Worm (Caenorhabditis elegans) whole organism, L4 larva: ENCODE measurements around the gene cri-2.

Experiments
- F10B5.3 ChIP-seq: sonication (generic microtip); optimal IDR thresholded peaks from 2 replicates; lab custom pipeline; 2016; ENCODE audit warnings: mild to moderate bottlenecking, missing genetic modification characterization, missing compliant biosample characterization
- F44E2.7 ChIP-seq: fragments of 200-800 bp; sonication (Bioruptor generic); IDR thresholded peaks from 2 replicates; pipeline ENCODE4 v2.1.2; 2022; ENCODE audit warnings: missing genetic modification characterization, missing compliant biosample characterization
- F49E8.2 ChIP-seq: sonication (generic microtip); optimal IDR thresholded peaks from 2 replicates; lab custom pipeline; 2016; ENCODE audit warnings: missing compliant biosample characterization, mild to moderate bottlenecking, missing genetic modification characterization, borderline replicate concordance
- R02D3.7 ChIP-seq: fragments of 150-350 bp; sonication (generic microtip); optimal IDR thresholded peaks from 3 replicates; lab custom pipeline; 2014; ENCODE audit warnings: missing biosample characterization, missing genetic modification characterization
- Y48G9A.11 ChIP-seq: fragments of 200-800 bp; sonication (Bioruptor generic); IDR thresholded peaks from 2 replicates; pipeline ENCODE4 v1.3.6; 2022; ENCODE audit warnings: missing genetic modification reagents, missing genetic modification characterization, missing compliant biosample characterization
- ZK337.2 ChIP-seq: fragments of 200-800 bp; sonication (Bioruptor generic); IDR thresholded peaks from 2 replicates; pipeline ENCODE4 v1.3.6; 2022; ENCODE audit warnings: missing genetic modification reagents, missing genetic modification characterization, missing compliant biosample characterization
- ZK546.5 ChIP-seq, 2 experiments: sonication (generic microtip); optimal IDR thresholded peaks; 2 replicates each; lab custom pipeline; 2017; ENCODE audit warnings: missing biosample characterization in 2 of 2, missing genetic modification characterization in 2 of 2
- aly-2 ChIP-seq: sonication (generic microtip); optimal IDR thresholded peaks from 2 replicates; lab custom pipeline; 2018; ENCODE audit warnings: missing biosample characterization, missing genetic modification characterization
- arid-1 ChIP-seq: fragments of 200-800 bp; sonication (Bioruptor generic); conservative IDR thresholded peaks from 2 replicates; pipeline ENCODE4 v1.3.6; 2022; ENCODE audit warnings: missing genetic modification reagents, missing genetic modification characterization, missing compliant biosample characterization
- attf-4 ChIP-seq: sonication (generic microtip); optimal IDR thresholded peaks from 3 replicates; lab custom pipeline; 2017; ENCODE audit warnings: missing biosample characterization, missing genetic modification characterization
- ceh-20 ChIP-seq: fragments of 200-800 bp; sonication (Bioruptor generic); IDR thresholded peaks from 2 replicates; pipeline ENCODE4 v1.3.6; 2022; ENCODE audit warnings: missing genetic modification reagents, missing genetic modification characterization, missing compliant biosample characterization
- ceh-28 ChIP-seq: fragments of 150-350 bp; optimal IDR thresholded peaks from 2 replicates; lab custom pipeline; 2014; ENCODE audit warnings: missing biosample characterization, missing genetic modification reagents, missing genetic modification characterization
- ceh-32 ChIP-seq: sonication (generic microtip); optimal IDR thresholded peaks from 2 replicates; lab custom pipeline; 2016; ENCODE audit warnings: mild to moderate bottlenecking, missing genetic modification characterization, missing compliant biosample characterization; ENCODE audit not compliant: poor library complexity
- ceh-44 ChIP-seq: fragments of 200-800 bp; sonication (Bioruptor generic); IDR thresholded peaks from 2 replicates; pipeline ENCODE4 v1.3.6; 2022; ENCODE audit warnings: missing genetic modification reagents, missing genetic modification characterization, missing compliant biosample characterization
- ceh-62 ChIP-seq: sonication (generic microtip); optimal IDR thresholded peaks from 2 replicates; lab custom pipeline; 2017; ENCODE audit warnings: missing biosample characterization, missing genetic modification characterization
- ceh-82 ChIP-seq: sonication (generic microtip); optimal IDR thresholded peaks from 2 replicates; lab custom pipeline; 2017; ENCODE audit warnings: missing biosample characterization, missing genetic modification characterization
- daf-12 ChIP-seq: fragments of 150-350 bp; optimal IDR thresholded peaks from 2 replicates; lab custom pipeline; 2014; ENCODE audit warnings: missing biosample characterization, missing genetic modification reagents, missing genetic modification characterization
- dmd-6 ChIP-seq: fragments of 200-800 bp; sonication (Bioruptor generic); IDR thresholded peaks from 2 replicates; pipeline ENCODE4 v1.3.6; 2022; ENCODE audit warnings: missing genetic modification reagents, missing genetic modification characterization, missing compliant biosample characterization
- dmd-9 ChIP-seq: fragments of 200-800 bp; sonication (Bioruptor generic); IDR thresholded peaks from 2 replicates; pipeline ENCODE4 v1.3.6; 2022; ENCODE audit warnings: missing genetic modification reagents, missing genetic modification characterization, missing compliant biosample characterization
- dve-1 ChIP-seq: sonication (generic microtip); optimal IDR thresholded peaks from 2 replicates; lab custom pipeline; 2017; ENCODE audit warnings: antibody characterized with exemption, mild to moderate bottlenecking, missing genetic modification characterization, missing compliant biosample characterization; ENCODE audit not compliant: insufficient read depth
- fos-1 ChIP-seq: fragments of 150-350 bp; optimal IDR thresholded peaks from 2 replicates; lab custom pipeline; 2014; ENCODE audit warnings: missing biosample characterization, missing genetic modification characterization
- gei-8 ChIP-seq: fragments of 200-800 bp; sonication (Bioruptor generic); optimal IDR thresholded peaks from 2 replicates; lab custom pipeline; 2018; ENCODE audit warnings: mild to moderate bottlenecking, missing genetic modification characterization, missing compliant biosample characterization
- hif-1 ChIP-seq, 2 experiments: sonication (generic microtip); optimal IDR thresholded peaks; 2 replicates each; lab custom pipeline; 2016 to 2017; ENCODE audit warnings: missing compliant biosample characterization in 2 of 2, missing genetic modification characterization in 2 of 2, missing genetic modification reagents in 2 of 2, missing genotype in 2 of 2, mild to moderate bottlenecking in 1 of 2
- hmg-1.1 ChIP-seq: fragments of 200-800 bp; sonication (Bioruptor generic); IDR thresholded peaks from 2 replicates; pipeline ENCODE4 v1.3.6; 2022; ENCODE audit warnings: missing genetic modification reagents, missing genetic modification characterization, missing compliant biosample characterization
- jun-1 ChIP-seq: fragments of 150-350 bp; optimal IDR thresholded peaks from 2 replicates; lab custom pipeline; 2014; ENCODE audit warnings: missing biosample characterization, missing genetic modification reagents, missing genetic modification characterization
- lin-1 ChIP-seq: fragments of 200-800 bp; sonication (Bioruptor generic); IDR thresholded peaks from 2 replicates; pipeline ENCODE4 v1.3.6; 2022; ENCODE audit warnings: missing genetic modification reagents, missing genetic modification characterization, missing compliant biosample characterization
- lin-29 ChIP-seq: fragments of 200-800 bp; sonication (Bioruptor generic); IDR thresholded peaks from 2 replicates; pipeline ENCODE4 v1.3.6; 2022; ENCODE audit warnings: missing genetic modification reagents, missing genetic modification characterization, missing compliant biosample characterization
- lin-39 ChIP-seq: fragments of 150-350 bp; optimal IDR thresholded peaks from 2 replicates; lab custom pipeline; 2014; ENCODE audit warnings: missing biosample characterization, missing genetic modification reagents, missing genetic modification characterization
- lir-3 ChIP-seq: sonication (generic microtip); optimal IDR thresholded peaks from 2 replicates; lab custom pipeline; 2016; ENCODE audit warnings: mild to moderate bottlenecking, missing genetic modification characterization, missing compliant biosample characterization
- lsy-2 ChIP-seq, 2 experiments: fragments of 150-350 bp in 1 of 2; sonication (generic microtip) in 1 of 2; optimal IDR thresholded peaks; 2 replicates each; lab custom pipeline; 2014 to 2017; ENCODE audit warnings: missing biosample characterization in 2 of 2, missing genetic modification characterization in 2 of 2
- madf-9 ChIP-seq: fragments of 200-800 bp; sonication (Bioruptor generic); conservative IDR thresholded peaks from 2 replicates; pipeline ENCODE4 v1.3.6; 2022; ENCODE audit warnings: missing genetic modification reagents, missing genetic modification characterization, missing compliant biosample characterization
- mep-1 ChIP-seq: fragments of 150-350 bp; sonication (generic microtip); optimal IDR thresholded peaks from 3 replicates; lab custom pipeline; 2014; ENCODE audit warnings: missing biosample characterization, missing genetic modification characterization
- mxl-2 ChIP-seq: fragments of 200-800 bp; sonication (Bioruptor generic); conservative IDR thresholded peaks from 2 replicates; pipeline ENCODE4 v1.3.6; 2022; ENCODE audit warnings: missing genetic modification reagents, missing genetic modification characterization, missing compliant biosample characterization
- mxl-3 ChIP-seq: fragments of 200-800 bp; sonication (Bioruptor generic); optimal IDR thresholded peaks from 2 replicates; lab custom pipeline; 2018; ENCODE audit warnings: mild to moderate bottlenecking, missing genetic modification characterization, missing compliant biosample characterization
- nhr-237 ChIP-seq: sonication (generic microtip); optimal IDR thresholded peaks from 2 replicates; lab custom pipeline; 2017; ENCODE audit warnings: missing biosample characterization, missing genetic modification characterization
- nhr-25 ChIP-seq: sonication (generic microtip); optimal IDR thresholded peaks from 2 replicates; lab custom pipeline; 2017; ENCODE audit warnings: missing genetic modification characterization, mild to moderate bottlenecking, missing compliant biosample characterization, antibody characterized with exemption, moderate library complexity, borderline replicate concordance; ENCODE audit not compliant: insufficient read depth
- nhr-41 ChIP-seq: fragments of 200-800 bp; sonication (Bioruptor generic); IDR thresholded peaks from 2 replicates; pipeline ENCODE4 v1.3.6; 2022; ENCODE audit warnings: missing genetic modification reagents, missing genetic modification characterization, missing compliant biosample characterization
- nhr-48 ChIP-seq: sonication (generic microtip); optimal IDR thresholded peaks from 2 replicates; lab custom pipeline; 2016; ENCODE audit warnings: mild to moderate bottlenecking, missing genetic modification characterization, missing compliant biosample characterization
- nhr-76 ChIP-seq: fragments of 150-350 bp; optimal IDR thresholded peaks from 2 replicates; lab custom pipeline; 2014; ENCODE audit warnings: missing biosample characterization, missing genetic modification characterization
- rbr-2 ChIP-seq: sonication (generic microtip); optimal IDR thresholded peaks from 2 replicates; lab custom pipeline; 2016; ENCODE audit warnings: missing genotype, missing genetic modification characterization, missing compliant biosample characterization
- saeg-2 ChIP-seq: fragments of 200-800 bp; sonication (Bioruptor generic); IDR thresholded peaks from 2 replicates; pipeline ENCODE4 v1.3.6; 2022; ENCODE audit warnings: missing genetic modification reagents, missing genetic modification characterization, missing compliant biosample characterization
- sdz-12 ChIP-seq: fragments of 200-800 bp; sonication (Bioruptor generic); optimal IDR thresholded peaks from 2 replicates; lab custom pipeline; 2018; ENCODE audit warnings: mild to moderate bottlenecking, missing genetic modification characterization, missing compliant biosample characterization
- set-16 ChIP-seq: fragments of 200-800 bp; sonication (Bioruptor generic); IDR thresholded peaks from 2 replicates; pipeline ENCODE4 v1.3.6; 2022; ENCODE audit warnings: missing genetic modification reagents, missing genetic modification characterization, missing compliant biosample characterization
- skn-1 ChIP-seq: fragments of 150-350 bp; optimal IDR thresholded peaks from 2 replicates; lab custom pipeline; 2014; ENCODE audit warnings: missing biosample characterization, missing genetic modification characterization
- snpc-4 ChIP-seq: fragments of 150-350 bp; optimal IDR thresholded peaks from 2 replicates; lab custom pipeline; 2014; ENCODE audit warnings: missing biosample characterization, missing genetic modification characterization
- tag-97 ChIP-seq: fragments of 200-800 bp; sonication (Bioruptor generic); IDR thresholded peaks from 2 replicates; pipeline ENCODE4 v1.3.6; 2022; ENCODE audit warnings: missing genetic modification characterization, missing compliant biosample characterization
- tra-1 ChIP-seq: fragments of 200-800 bp; sonication (Bioruptor generic); IDR thresholded peaks from 2 replicates; pipeline ENCODE4 v1.3.6; 2022; ENCODE audit warnings: missing genetic modification reagents, missing genetic modification characterization, missing compliant biosample characterization
- zag-1 ChIP-seq: fragments of 150-350 bp; optimal IDR thresholded peaks from 2 replicates; lab custom pipeline; 2014; ENCODE audit warnings: missing biosample characterization, missing genetic modification characterization
- ztf-7 ChIP-seq: fragments of 150-350 bp; optimal IDR thresholded peaks from 2 replicates; lab custom pipeline; 2014; ENCODE audit warnings: missing biosample characterization, missing genetic modification characterization

The cri-2 gene

ce11 chrV:8247311-8248105 is 45.9 kb downstream of the cri-2 start:
- TF ChIP-seq ZK546.5 (tag; optimal IDR thresholded peaks at IDR 0.05; lab: Kevin White, UChicago) (no peak), tra-1 (GFP tag; lab: Robert Waterston, UW) (no peak), attf-4 (no peak), lin-39 (no peak), R02D3.7 (tag; lab: Kevin White, UChicago) (peak; percentile 16), hmg-1.1 (0 out of 2 replicates have a peak, but pooled peaks have one; percentile 20), gei-8 (peak; percentile 37), snpc-4 (tag; lab: Kevin White, UChicago) (peak; percentile 91), nhr-76 (tag; lab: Kevin White, UChicago) (no peak), jun-1 (tag; lab: Kevin White, UChicago) (peak; percentile 31), Y48G9A.11 (peak; percentile 83), skn-1 (tag; lab: Kevin White, UChicago) (no peak), mxl-2 (GFP tag; lab: Robert Waterston, UW) (no peak), ZK337.2 (GFP tag; lab: Robert Waterston, UW) (no peak), nhr-25 (tag; lab: Kevin White, UChicago) (no peak), ceh-32 (tag; lab: Kevin White, UChicago) (no peak), arid-1 (GFP tag; lab: Robert Waterston, UW) (peak; percentile 36; the same call in 1 of the 2 replicates), zag-1 (tag; lab: Kevin White, UChicago) (no peak), ceh-62 (tag; lab: Kevin White, UChicago) (no peak), lsy-2 (tag; optimal IDR thresholded peaks at IDR 0.05; lab: Kevin White, UChicago) (peak in 1 of 2 experiments; percentile 65), mep-1 (tag; lab: Kevin White, UChicago) (peak; percentile 84), ceh-28 (tag; lab: Kevin White, UChicago) (no peak), ceh-44 (GFP tag; lab: Robert Waterston, UW) (peak; percentile 62; the same call in 1 of the 2 replicates), set-16 (GFP tag; lab: Robert Waterston, UW) (no peak), F49E8.2 (tag; lab: Kevin White, UChicago) (peak; percentile 92), dmd-9 (GFP tag; lab: Robert Waterston, UW) (no peak), tag-97 (GFP tag; lab: Robert Waterston, UW) (no peak), ceh-20 (GFP tag; lab: Robert Waterston, UW) (peak; percentile 24; the same call in 1 of the 2 replicates), F44E2.7 (GFP tag; lab: Robert Waterston, UW) (no peak), rbr-2 (peak; percentile 56), madf-9 (no peak), nhr-48 (tag; lab: Kevin White, UChicago) (peak; percentile 73), sdz-12 (GFP tag; lab: Kevin White, UChicago) (no peak), nhr-41 (GFP tag; lab: Robert Waterston, UW) (peak; percentile 46; the same call in 1 of the 2 replicates), hif-1 (tag; optimal IDR thresholded peaks at IDR 0.05; lab: Kevin White, UChicago) (no peak), daf-12 (no peak), aly-2 (no peak), dve-1 (tag; lab: Kevin White, UChicago) (peak; percentile 80), mxl-3 (GFP tag; lab: Kevin White, UChicago) (peak; percentile 5), lin-29 (GFP tag; lab: Robert Waterston, UW) (no peak), lir-3 (tag; lab: Kevin White, UChicago) (no peak), F10B5.3 (tag; lab: Kevin White, UChicago) (peak; percentile 69), saeg-2 (GFP tag; lab: Robert Waterston, UW) (no peak), dmd-6 (peak; percentile 41), ztf-7 (tag; lab: Kevin White, UChicago) (no peak), fos-1 (no peak), nhr-237 (no peak), ceh-82 (tag; lab: Kevin White, UChicago) (no peak), lin-1 (peak; percentile 51; the same call in 1 of the 2 replicates)
